Worm (Caenorhabditis elegans) whole organism, L4 larva: ENCODE measurements around the gene nspc-18.

ENCODE experiments used
- dpl-1 ChIP-seq: fragments of 150-350 bp; optimal IDR thresholded peaks from 2 replicates; lab custom pipeline; 2014; ENCODE audit warnings: missing biosample characterization, missing genetic modification reagents, missing genetic modification characterization
- dve-1 ChIP-seq: sonication (generic microtip); optimal IDR thresholded peaks from 2 replicates; lab custom pipeline; 2017; ENCODE audit warnings: antibody characterized with exemption, mild to moderate bottlenecking, missing genetic modification characterization, missing compliant biosample characterization; ENCODE audit not compliant: insufficient read depth
- egl-43 ChIP-seq: fragments of 200-800 bp; sonication (Bioruptor generic); IDR thresholded peaks from 2 replicates; pipeline ENCODE4 v1.3.6; 2022; ENCODE audit warnings: missing genetic modification reagents, missing genetic modification characterization, missing compliant biosample characterization
- lin-13 ChIP-seq: fragments of 150-350 bp; optimal IDR thresholded peaks from 2 replicates; lab custom pipeline; 2014; ENCODE audit warnings: missing biosample characterization, missing genetic modification reagents, missing genetic modification characterization
- lin-15B ChIP-seq: fragments of 150-350 bp; sonication (generic microtip); optimal IDR thresholded peaks from 3 replicates; lab custom pipeline; 2014; ENCODE audit warnings: missing biosample characterization, missing genetic modification characterization
- lsy-2 ChIP-seq, 2 experiments: fragments of 150-350 bp in 1 of 2; sonication (generic microtip) in 1 of 2; optimal IDR thresholded peaks; 2 replicates each; lab custom pipeline; 2014 to 2017; ENCODE audit warnings: missing biosample characterization in 2 of 2, missing genetic modification characterization in 2 of 2
- nhr-6 ChIP-seq: fragments of 150-350 bp; optimal IDR thresholded peaks from 2 replicates; lab custom pipeline; 2014; ENCODE audit warnings: missing biosample characterization, missing genetic modification characterization
- set-16 ChIP-seq: fragments of 200-800 bp; sonication (Bioruptor generic); IDR thresholded peaks from 2 replicates; pipeline ENCODE4 v1.3.6; 2022; ENCODE audit warnings: missing genetic modification reagents, missing genetic modification characterization, missing compliant biosample characterization
- unc-130 ChIP-seq: sonication (generic microtip); optimal IDR thresholded peaks from 2 replicates; lab custom pipeline; 2016; ENCODE audit warnings: missing genetic modification reagents, missing genetic modification characterization, missing compliant biosample characterization
- zfp-2 ChIP-seq: sonication (generic microtip); optimal IDR thresholded peaks from 2 replicates; lab custom pipeline; 2016; ENCODE audit warnings: mild to moderate bottlenecking, missing genetic modification characterization, missing compliant biosample characterization

- TF ChIP-seq dpl-1 (GFP tag; lab: Kevin White, UChicago) (no peak), lin-13 (GFP tag; lab: Kevin White, UChicago) (no peak), zfp-2 (tag; lab: Kevin White, UChicago) (no peak), unc-130 (GFP tag; lab: Kevin White, UChicago) (no peak), egl-43 (GFP tag; lab: Robert Waterston, UW) (no peak), nhr-6 (no peak), lsy-2 (tag; optimal IDR thresholded peaks at IDR 0.05; lab: Kevin White, UChicago) (no peak), lin-15B (tag; lab: Kevin White, UChicago) (no peak), set-16 (GFP tag; lab: Robert Waterston, UW) (no peak), dve-1 (tag; lab: Kevin White, UChicago) (no peak)
These were observed 32.2 kb upstream of the nspc-18 start for ce11 chrX:14559519-14560296.
